Worm (Caenorhabditis elegans): ENCODE measurements around the gene T05C7.8.

- TF ChIP-seq ceh-30 (tag; optimal IDR thresholded peaks at IDR 0.05), result no peak
- TF ChIP-seq ama-1 (optimal IDR thresholded peaks at IDR 0.05), result no peak
- TF ChIP-seq pqm-1 (tag; optimal IDR thresholded peaks at IDR 0.05), result no peak
- no peak for TF ChIP-seq fkh-10 (GFP tag; optimal IDR thresholded peaks at IDR 0.05)
- TF ChIP-seq pha-4 (tag; optimal IDR thresholded peaks at IDR 0.05), result no peak
- no peak for TF ChIP-seq ttx-3 (tag; optimal IDR thresholded peaks at IDR 0.05)
- no peak for TF ChIP-seq sox-2 (GFP tag; IDR thresholded peaks at IDR 0.05)
- TF ChIP-seq tbx-2 (tag; optimal IDR thresholded peaks at IDR 0.05), result no peak
- no peak for TF ChIP-seq lin-11 (tag; optimal IDR thresholded peaks at IDR 0.05)
- no peak for TF ChIP-seq elt-2 (tag; optimal IDR thresholded peaks at IDR 0.05)
Observed at ce11 chrIV:76070-76469, at the start of gene T05C7.8.
